Worm (Caenorhabditis elegans) whole organism, young adult: Measurements from ENCODE around the gene R05F9.11.
"Not testable (repeated sequence)": the region's sequence is repeated elsewhere in the genome, so short reads cannot be mapped to it uniquely, and the experiment has no call there.

ENCODE experiments used
- D2030.7 ChIP-seq: fragments of 200-800 bp; sonication (Bioruptor generic); IDR thresholded peaks from 2 replicates; pipeline ENCODE4 v1.3.6; 2022; ENCODE audit warnings: missing genetic modification reagents, missing genetic modification characterization, missing compliant biosample characterization
- F10E7.11 ChIP-seq: sonication (generic microtip); optimal IDR thresholded peaks from 2 replicates; lab custom pipeline; 2017; ENCODE audit warnings: mild to moderate bottlenecking, missing genetic modification characterization, moderate library complexity, missing compliant biosample characterization
- F33H1.4 ChIP-seq: fragments of 200-800 bp; sonication (Bioruptor generic); IDR thresholded peaks from 2 replicates; pipeline ENCODE4 v1.3.6; 2022; ENCODE audit warnings: missing genetic modification reagents, missing genetic modification characterization, missing compliant biosample characterization
- F39B2.1 ChIP-seq: fragments of 200-800 bp; sonication (Bioruptor generic); IDR thresholded peaks from 2 replicates; pipeline ENCODE4 v1.3.6; 2022; ENCODE audit warnings: missing genetic modification reagents, missing genetic modification characterization, missing compliant biosample characterization
- F57C9.4 ChIP-seq: sonication (generic microtip); optimal IDR thresholded peaks from 2 replicates; lab custom pipeline; 2017; ENCODE audit warnings: mild to moderate bottlenecking, missing genetic modification characterization, missing compliant biosample characterization
- K11D2.4 ChIP-seq: fragments of 200-800 bp; sonication (Bioruptor generic); IDR thresholded peaks from 2 replicates; pipeline ENCODE4 v1.3.6; 2022; ENCODE audit warnings: missing genetic modification reagents, missing genetic modification characterization, missing compliant biosample characterization
- T26A5.8 ChIP-seq: sonication (generic microtip); optimal IDR thresholded peaks from 2 replicates; lab custom pipeline; 2016; ENCODE audit warnings: missing genetic modification characterization, missing compliant biosample characterization
- Y53G8AR.9 ChIP-seq: fragments of 200-800 bp; sonication (Bioruptor generic); conservative IDR thresholded peaks from 2 replicates; pipeline ENCODE4 v1.3.6; 2022; ENCODE audit warnings: missing genetic modification reagents, missing genetic modification characterization, missing compliant biosample characterization
- Y79H2A.3 ChIP-seq: fragments of 200-800 bp; sonication (Bioruptor generic); conservative IDR thresholded peaks from 2 replicates; pipeline ENCODE4 v1.3.6; 2022; ENCODE audit warnings: missing genetic modification reagents, missing genetic modification characterization, missing compliant biosample characterization
- Y95B8A.8 ChIP-seq: fragments of 200-800 bp; sonication (Bioruptor generic); IDR thresholded peaks from 2 replicates; pipeline ENCODE4 v1.3.6; 2022; ENCODE audit warnings: missing genetic modification reagents, missing genetic modification characterization, missing compliant biosample characterization
- aptf-2 ChIP-seq: fragments of 200-800 bp; sonication (Bioruptor generic); conservative IDR thresholded peaks from 2 replicates; pipeline ENCODE4 v1.3.6; 2022; ENCODE audit warnings: missing genetic modification reagents, missing genetic modification characterization, missing compliant biosample characterization
- attf-5 ChIP-seq: fragments of 200-800 bp; sonication (Bioruptor generic); optimal IDR thresholded peaks from 2 replicates; lab custom pipeline; 2018; ENCODE audit warnings: mild to moderate bottlenecking, missing genetic modification characterization, missing compliant biosample characterization
- cebp-1 ChIP-seq, 2 experiments: fragments of 200-800 bp in 1 of 2; sonication (Bioruptor generic) in 1 of 2; sonication (generic microtip) in 1 of 2; IDR thresholded peaks in 1 of 2; optimal IDR thresholded peaks in 1 of 2; 2 replicates each; pipeline versions ENCODE4 v1.3.6 to Lab custom; 2017 to 2022; ENCODE audit warnings: missing compliant biosample characterization in 2 of 2, missing genetic modification characterization in 2 of 2, mild to moderate bottlenecking in 1 of 2, missing genetic modification reagents in 1 of 2, moderate library complexity in 1 of 2
- cebp-2 ChIP-seq: fragments of 200-800 bp; sonication (Bioruptor generic); IDR thresholded peaks from 2 replicates; pipeline ENCODE4 v1.3.6; 2022; ENCODE audit warnings: missing genetic modification characterization, missing compliant biosample characterization
- hlh-12 ChIP-seq: sonication (generic microtip); optimal IDR thresholded peaks from 2 replicates; lab custom pipeline; 2016; ENCODE audit warnings: missing genetic modification characterization, missing compliant biosample characterization
- hlh-26 ChIP-seq: fragments of 200-800 bp; sonication (Bioruptor generic); conservative IDR thresholded peaks from 2 replicates; pipeline ENCODE4 v1.3.6; 2022; ENCODE audit warnings: missing genetic modification reagents, missing genetic modification characterization, missing compliant biosample characterization
- hmg-1.2 ChIP-seq: fragments of 200-800 bp; sonication (Bioruptor generic); IDR thresholded peaks from 2 replicates; pipeline ENCODE4 v1.3.6; 2022; ENCODE audit warnings: missing genetic modification reagents, missing genetic modification characterization, missing compliant biosample characterization
- lag-1 ChIP-seq: fragments of 200-800 bp; sonication (Bioruptor generic); IDR thresholded peaks from 2 replicates; pipeline ENCODE4 v1.3.6; 2022; ENCODE audit warnings: missing genetic modification reagents, missing genetic modification characterization, missing compliant biosample characterization
- let-526 ChIP-seq: fragments of 200-800 bp; sonication (Bioruptor generic); IDR thresholded peaks from 2 replicates; pipeline ENCODE4 v1.3.6; 2022; ENCODE audit warnings: missing genetic modification reagents, missing genetic modification characterization, missing compliant biosample characterization
- lin-26 ChIP-seq: fragments of 200-800 bp; sonication (Bioruptor generic); IDR thresholded peaks from 2 replicates; pipeline ENCODE4 v1.3.6; 2022; ENCODE audit warnings: missing genetic modification reagents, missing genetic modification characterization, missing compliant biosample characterization
- lin-40 ChIP-seq: sonication (generic microtip); optimal IDR thresholded peaks from 2 replicates; lab custom pipeline; 2016; ENCODE audit warnings: missing genetic modification characterization, mild to moderate bottlenecking, missing compliant biosample characterization, missing genotype, missing genetic modification reagents
- lir-1 ChIP-seq: fragments of 200-800 bp; sonication (Bioruptor generic); conservative IDR thresholded peaks from 2 replicates; pipeline ENCODE4 v1.3.6; 2022; ENCODE audit warnings: missing genetic modification reagents, missing genetic modification characterization, missing compliant biosample characterization
- madf-3 ChIP-seq: fragments of 200-800 bp; sonication (Bioruptor generic); IDR thresholded peaks from 2 replicates; pipeline ENCODE4 v1.3.6; 2022; ENCODE audit warnings: missing genetic modification reagents, missing genetic modification characterization, missing compliant biosample characterization
- mcd-1 ChIP-seq: fragments of 200-800 bp; sonication (Bioruptor generic); IDR thresholded peaks from 2 replicates; pipeline ENCODE4 v1.3.6; 2022; ENCODE audit warnings: missing genetic modification reagents, missing genetic modification characterization, missing compliant biosample characterization
- nhr-120 ChIP-seq: fragments of 200-800 bp; sonication (Bioruptor generic); IDR thresholded peaks from 2 replicates; pipeline ENCODE4 v1.3.6; 2022; ENCODE audit warnings: missing genetic modification characterization, missing compliant biosample characterization
- nhr-27 ChIP-seq: fragments of 200-800 bp; sonication (Bioruptor generic); optimal IDR thresholded peaks from 2 replicates; lab custom pipeline; 2018; ENCODE audit warnings: mild to moderate bottlenecking, missing genetic modification characterization, moderate library complexity, missing compliant biosample characterization
- rcor-1 ChIP-seq: fragments of 200-800 bp; sonication (Bioruptor generic); IDR thresholded peaks from 2 replicates; pipeline ENCODE4 v1.3.6; 2022; ENCODE audit warnings: missing genetic modification reagents, missing genetic modification characterization, missing compliant biosample characterization
- rec-8 ChIP-seq, 2 experiments: sonication (generic microtip); optimal IDR thresholded peaks; 2 replicates each; lab custom pipeline; 2016; ENCODE audit warnings: mild to moderate bottlenecking in 2 of 2, missing genetic modification characterization in 2 of 2, missing genetic modification reagents in 2 of 2, missing genotype in 2 of 2, missing biosample characterization in 1 of 2, missing compliant biosample characterization in 1 of 2, moderate library complexity in 1 of 2
- snpc-1.3 ChIP-seq: sonication (generic microtip); optimal IDR thresholded peaks from 2 replicates; lab custom pipeline; 2017; ENCODE audit warnings: missing genetic modification characterization, mild to moderate bottlenecking, missing compliant biosample characterization, antibody characterized with exemption, moderate library complexity, missing genotype, missing genetic modification reagents; ENCODE audit not compliant: insufficient read depth
- snpc-3.4 ChIP-seq: sonication (generic microtip); optimal IDR thresholded peaks from 2 replicates; lab custom pipeline; 2017; ENCODE audit warnings: missing genetic modification characterization, mild to moderate bottlenecking, missing compliant biosample characterization, antibody characterized with exemption, moderate library complexity, missing genotype, missing genetic modification reagents
- tbx-9 ChIP-seq: sonication (generic microtip); optimal IDR thresholded peaks from 2 replicates; lab custom pipeline; 2016; ENCODE audit warnings: borderline replicate concordance, missing genetic modification characterization, inconsistent platforms, missing compliant biosample characterization
- unc-62 ChIP-seq: fragments of 150-350 bp; optimal IDR thresholded peaks from 2 replicates; lab custom pipeline; 2014; ENCODE audit warnings: missing biosample characterization, missing genetic modification reagents, missing genetic modification characterization
- zfh-2 ChIP-seq: fragments of 200-800 bp; sonication (Bioruptor generic); conservative IDR thresholded peaks from 2 replicates; pipeline ENCODE4 v1.3.6; 2022; ENCODE audit warnings: missing genetic modification reagents, missing genetic modification characterization, missing compliant biosample characterization

R05F9.11 gene

DNA sequence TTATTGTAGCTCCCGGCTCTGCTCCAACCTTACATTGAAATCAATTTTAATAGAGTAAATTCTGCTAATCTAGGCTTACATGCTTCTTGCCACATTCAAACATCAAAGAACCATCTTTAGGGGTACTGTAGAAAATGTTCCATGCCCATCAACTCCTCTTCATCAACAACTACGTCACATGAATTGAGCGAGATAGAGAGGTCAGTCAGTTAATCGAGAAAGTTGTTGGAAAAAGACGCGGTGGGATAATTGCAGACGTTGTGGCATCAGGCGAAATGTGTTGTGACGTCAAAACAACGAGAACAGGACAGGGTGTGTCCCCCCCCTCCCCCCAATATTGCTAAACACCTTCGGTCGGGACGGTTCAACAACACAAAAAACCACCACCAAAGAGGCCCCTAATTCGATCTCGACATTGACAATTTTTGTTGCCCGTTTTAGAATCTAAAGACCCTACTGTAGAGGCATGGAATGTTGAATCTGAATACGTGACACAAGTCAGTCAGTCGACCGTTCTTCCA is 4.5 kb upstream of the R05F9.11 start:
- TF ChIP-seq lir-1 (GFP tag; lab: Robert Waterston, UW) (no peak), hlh-26 (GFP tag; lab: Robert Waterston, UW) (no peak), lin-26 (GFP tag; lab: Robert Waterston, UW) (no peak), let-526 (GFP tag; lab: Robert Waterston, UW) (no peak), nhr-27 (no peak), lag-1 (GFP tag; lab: Robert Waterston, UW) (no peak), hlh-12 (tag; lab: Kevin White, UChicago) (no peak), attf-5 (no peak), Y79H2A.3 (GFP tag; lab: Robert Waterston, UW) (no peak), Y95B8A.8 (no peak), tbx-9 (tag; lab: Kevin White, UChicago) (no peak), unc-62 (no peak), rcor-1 (GFP tag; lab: Robert Waterston, UW) (no peak), D2030.7 (no peak), T26A5.8 (tag; lab: Kevin White, UChicago) (no peak), F10E7.11 (no peak), cebp-2 (no peak), F57C9.4 (tag; lab: Kevin White, UChicago) (no peak)

ce11 chrII:4916462-4916861 is 2.4 kb upstream of the R05F9.11 start, which contains the start of gene msp-31:
msp-31 (minus strand) TSS chrII:4916562.
- not testable (repeated sequence) for TF ChIP-seq lir-1 (GFP tag; lab: Robert Waterston, UW); snpc-3.4 (tag; lab: Kevin White, UChicago); snpc-1.3 (tag; lab: Kevin White, UChicago)

DNA sequence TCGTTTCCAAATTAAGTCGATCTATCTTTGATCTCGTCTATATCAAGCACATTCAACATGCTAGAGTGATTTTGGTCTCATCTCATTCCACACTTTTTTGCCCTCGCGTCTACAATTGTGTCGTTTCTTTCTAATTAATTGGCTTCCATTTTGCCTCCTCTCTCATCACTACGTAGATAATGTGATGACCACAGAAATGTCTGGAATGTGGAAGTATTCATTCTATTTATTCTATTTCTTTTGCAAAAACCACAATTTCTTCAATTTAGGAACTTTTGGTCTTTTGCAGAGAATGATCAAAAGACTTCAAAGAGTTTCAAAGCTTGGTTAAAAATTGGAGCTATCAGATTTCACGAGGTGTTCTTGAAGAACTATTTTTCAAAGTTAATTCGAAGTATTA is 1.6 kb upstream of the R05F9.11 start:
- no peak for TF ChIP-seq snpc-3.4 (tag; lab: Kevin White, UChicago)
- TF ChIP-seq cebp-2: no peak
- no peak for TF ChIP-seq mcd-1 (GFP tag; lab: Robert Waterston, UW)
- no peak for TF ChIP-seq rec-8 (tag; optimal IDR thresholded peaks at IDR 0.05; lab: Kevin White, UChicago)
- no peak for TF ChIP-seq F33H1.4 (GFP tag; lab: Robert Waterston, UW)
- no peak for TF ChIP-seq hlh-26 (GFP tag; lab: Robert Waterston, UW)
- no peak for TF ChIP-seq lin-26 (GFP tag; lab: Robert Waterston, UW)

ce11 chrII:4908160-4908559 is 5.9 kb downstream of the R05F9.11 start:
- TF ChIP-seq K11D2.4 (GFP tag; lab: Robert Waterston, UW) (0 out of 2 replicates have a peak, but pooled peaks have one; percentile 9), attf-5 (peak; percentile 22), aptf-2 (GFP tag; lab: Robert Waterston, UW) (no peak), madf-3 (GFP tag; lab: Robert Waterston, UW) (no peak), nhr-120 (GFP tag; lab: Robert Waterston, UW) (no peak), lin-40 (tag; lab: Kevin White, UChicago) (peak; percentile 24), zfh-2 (GFP tag; lab: Robert Waterston, UW) (0 out of 2 replicates have a peak, but pooled peaks have one; percentile 35), cebp-1 (GFP tag; IDR thresholded peaks at IDR 0.05; lab: Robert Waterston, UW) (no peak), cebp-1 (tag; optimal IDR thresholded peaks at IDR 0.05; lab: Kevin White, UChicago) (peak; percentile 20), hmg-1.2 (GFP tag; lab: Robert Waterston, UW) (peak; percentile 40; the same call in 1 of the 2 replicates), F39B2.1 (GFP tag; lab: Robert Waterston, UW) (no peak), Y53G8AR.9 (no peak)
